Worm (Caenorhabditis elegans): ENCODE measurements around the gene T28A11.18.

DNA sequence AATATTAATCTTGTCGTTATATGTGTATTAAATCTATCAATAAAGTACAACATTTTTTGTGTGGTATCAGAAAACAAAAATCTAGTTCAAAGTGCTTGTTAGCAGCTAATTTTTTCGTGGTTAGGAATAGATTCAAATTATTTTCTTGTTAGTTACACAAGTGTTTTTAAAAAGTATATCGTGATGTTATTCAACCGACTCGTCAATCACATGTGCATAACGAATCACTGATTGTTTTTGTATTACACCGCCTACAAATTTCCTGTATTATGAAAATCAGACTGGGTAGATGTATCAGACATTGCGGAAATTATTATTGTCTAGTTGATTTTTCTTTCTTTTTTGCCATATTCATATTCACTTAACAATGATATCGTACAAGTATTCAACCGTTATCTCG is 15.1 kb upstream of the T28A11.18 start, which contains the start of gene str-64:
- TF ChIP-seq aly-2 (tag; optimal IDR thresholded peaks at IDR 0.05) (no peak), ceh-82 (tag; optimal IDR thresholded peaks at IDR 0.05) (no peak), ceh-28 (tag; optimal IDR thresholded peaks at IDR 0.05) (no peak), pha-4 (GFP tag; IDR thresholded peaks at IDR 0.05) (no peak), pha-4 (tag; optimal IDR thresholded peaks at IDR 0.05) (no peak), skn-1 (tag; optimal IDR thresholded peaks at IDR 0.05) (no peak), mdt-29 (GFP tag; IDR thresholded peaks at IDR 0.05) (no peak), lin-15B (tag; optimal IDR thresholded peaks at IDR 0.05) (no peak)
